Worm (Caenorhabditis elegans): ENCODE data around the gene ifd-1.

The ifd-1 gene

DNA sequence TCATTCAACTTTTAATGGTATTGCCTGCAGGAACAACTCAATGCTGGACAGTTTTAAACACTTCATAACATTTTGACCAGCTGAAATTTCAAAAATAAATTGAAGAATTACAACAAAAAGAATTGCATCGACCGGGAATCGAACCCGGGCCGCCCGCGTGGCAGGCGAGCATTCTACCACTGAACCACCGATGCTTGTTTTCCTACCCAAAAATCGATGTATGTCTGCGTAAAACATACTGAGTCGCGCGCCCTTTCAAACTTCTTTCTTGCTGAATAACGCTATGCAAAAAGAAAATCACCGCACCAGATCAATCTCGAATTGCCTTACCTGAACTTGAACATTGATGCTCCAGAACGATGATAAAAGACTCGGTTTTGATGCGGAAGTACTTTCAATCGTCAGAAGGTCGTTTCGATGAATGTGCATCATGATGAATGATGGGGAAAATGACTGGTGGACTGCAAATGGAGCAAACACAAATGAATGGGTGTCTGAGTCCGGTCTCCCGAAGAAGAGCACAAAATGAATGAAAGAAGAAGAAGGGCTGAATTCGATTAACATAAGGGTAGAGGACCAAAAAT is 27.5 kb downstream of the ifd-1 start, which contains the start of gene R04E5.7:
Gene R04E5.7 (minus strand): TSS at position 564 of the 584 bp plus-strand sequence.
- TF ChIP-seq dao-5 (tag; optimal IDR thresholded peaks at IDR 0.05) (no peak), W03F9.2 (tag; optimal IDR thresholded peaks at IDR 0.05) (no peak), him-1 (tag; optimal IDR thresholded peaks at IDR 0.05) (no peak)

DNA sequence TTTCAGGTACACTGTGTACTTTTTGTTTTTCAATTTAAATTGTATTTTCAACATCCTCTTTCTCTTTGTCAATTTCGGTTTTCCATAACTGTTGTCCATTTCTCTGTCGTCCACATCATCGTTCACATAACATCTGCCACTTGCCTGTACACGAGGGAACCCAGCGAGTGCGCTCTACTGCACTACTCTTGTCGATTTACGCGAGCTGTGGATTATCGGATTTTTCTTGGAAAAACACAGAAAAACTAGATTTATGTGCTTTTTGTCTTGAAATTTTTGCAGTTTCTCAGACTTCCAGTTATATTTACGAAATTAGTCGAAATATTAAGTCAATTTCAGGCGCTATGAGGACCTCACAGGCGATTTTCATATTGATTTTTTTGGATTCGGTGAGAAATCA is 32.4 kb downstream of the ifd-1 start, which contains the start of gene chup-1:
Gene chup-1 (plus strand): TSS at position 340 of the 400 bp plus-strand sequence.
- no peak for TF ChIP-seq him-1 (tag; optimal IDR thresholded peaks at IDR 0.05)

DNA sequence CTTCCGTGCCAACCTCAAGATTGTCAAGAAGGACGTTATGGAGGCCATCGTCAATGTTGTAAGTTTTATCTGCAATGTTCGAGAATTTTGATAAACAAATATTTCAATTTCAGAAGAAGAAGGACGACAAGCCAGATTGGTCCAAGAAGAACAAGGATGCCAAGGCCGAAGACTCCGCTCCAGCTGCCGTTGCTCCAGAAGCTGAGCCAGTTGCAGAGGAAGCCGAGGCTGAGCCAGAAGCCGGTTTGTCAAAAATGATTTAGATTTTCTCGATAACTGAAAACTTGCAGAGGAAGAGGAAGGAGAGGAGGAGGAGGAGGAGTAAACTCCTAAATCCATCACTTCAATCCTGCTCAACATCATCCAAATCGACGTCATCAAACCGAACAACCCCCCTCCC is 34.2 kb downstream of the ifd-1 start:
- TF ChIP-seq W03F9.2 (tag; optimal IDR thresholded peaks at IDR 0.05): no peak
- no peak for TF ChIP-seq dao-5 (tag; optimal IDR thresholded peaks at IDR 0.05)
- TF ChIP-seq him-1 (tag; optimal IDR thresholded peaks at IDR 0.05): no peak

DNA sequence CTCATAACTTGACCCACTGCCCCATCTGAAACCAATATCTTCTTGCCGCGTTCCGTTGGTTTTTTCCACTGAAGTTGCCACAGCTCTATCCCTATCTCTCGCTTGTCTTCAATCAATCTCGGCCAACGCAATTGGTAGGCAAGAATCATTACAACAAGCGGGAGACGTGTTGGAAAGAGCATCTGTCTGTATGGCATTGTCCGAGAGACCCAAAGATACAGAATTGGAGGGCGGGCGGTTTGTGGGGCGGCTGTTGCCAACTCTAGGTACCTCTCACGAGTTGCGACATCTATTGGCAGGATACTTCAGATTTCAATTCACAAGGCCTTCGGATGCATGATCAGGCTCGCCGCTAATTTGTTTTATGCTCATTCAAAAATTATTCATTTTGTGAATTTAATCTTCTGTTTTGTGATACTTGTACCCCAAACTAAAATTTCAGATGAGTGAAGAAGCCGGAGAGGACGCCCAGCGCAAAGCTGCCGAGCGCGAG is 35.2 kb downstream of the ifd-1 start, which contains the start of gene unc-27:
Gene unc-27 (plus strand): TSS at position 443 of the 493 bp plus-strand sequence.
- TF ChIP-seq dao-5 (tag; optimal IDR thresholded peaks at IDR 0.05) (no peak), him-1 (tag; optimal IDR thresholded peaks at IDR 0.05) (no peak), W03F9.2 (tag; optimal IDR thresholded peaks at IDR 0.05) (no peak)

DNA sequence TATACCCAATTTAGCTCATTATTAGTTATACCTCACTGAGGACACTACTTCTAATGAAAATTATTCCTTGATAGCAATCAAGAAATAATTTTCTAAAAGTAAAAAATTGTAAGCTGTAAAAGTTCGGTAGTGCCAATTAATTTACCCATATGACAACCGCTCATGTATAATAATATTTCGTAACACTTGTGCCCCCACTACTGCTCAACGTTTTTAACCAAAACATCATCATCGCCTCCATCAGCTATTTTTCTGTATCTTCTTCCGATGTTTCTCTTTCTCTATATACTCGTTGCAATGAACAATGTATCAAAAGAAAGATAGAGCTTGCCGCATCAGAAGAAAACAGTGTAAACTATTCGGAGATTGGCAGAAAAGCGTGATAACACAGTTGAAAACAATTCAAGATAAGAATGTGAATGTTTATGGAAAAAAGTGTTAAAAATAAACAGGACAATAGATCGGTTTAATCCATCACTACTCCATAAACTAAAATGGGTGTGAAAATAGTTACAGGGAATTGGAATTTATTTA is 36.5 kb downstream of the ifd-1 start:
- TF ChIP-seq W03F9.2 (tag; optimal IDR thresholded peaks at IDR 0.05) (no peak), dao-5 (tag; optimal IDR thresholded peaks at IDR 0.05) (no peak)

DNA sequence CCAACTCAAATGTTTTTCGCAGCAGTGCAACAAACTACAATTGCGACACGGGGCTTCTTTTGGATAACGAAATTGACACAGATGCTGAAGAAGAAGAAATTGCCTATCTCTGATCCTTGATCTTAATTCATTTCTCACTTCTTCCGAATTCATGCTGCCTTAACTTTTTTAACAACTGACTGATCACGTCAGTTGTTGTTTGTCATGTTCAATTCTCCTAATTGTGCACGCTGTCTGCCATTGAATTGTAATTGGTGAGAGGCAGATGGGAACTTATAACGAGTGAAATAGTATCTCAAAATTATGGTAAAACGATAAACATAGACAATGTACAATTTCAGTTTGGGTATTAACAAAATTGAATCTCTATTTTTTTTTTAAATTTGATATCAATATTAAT is 37.6 kb downstream of the ifd-1 start:
- no peak for TF ChIP-seq W03F9.2 (tag; optimal IDR thresholded peaks at IDR 0.05)
- TF ChIP-seq him-1 (tag; optimal IDR thresholded peaks at IDR 0.05): no peak
- no peak for TF ChIP-seq dao-5 (tag; optimal IDR thresholded peaks at IDR 0.05)

DNA sequence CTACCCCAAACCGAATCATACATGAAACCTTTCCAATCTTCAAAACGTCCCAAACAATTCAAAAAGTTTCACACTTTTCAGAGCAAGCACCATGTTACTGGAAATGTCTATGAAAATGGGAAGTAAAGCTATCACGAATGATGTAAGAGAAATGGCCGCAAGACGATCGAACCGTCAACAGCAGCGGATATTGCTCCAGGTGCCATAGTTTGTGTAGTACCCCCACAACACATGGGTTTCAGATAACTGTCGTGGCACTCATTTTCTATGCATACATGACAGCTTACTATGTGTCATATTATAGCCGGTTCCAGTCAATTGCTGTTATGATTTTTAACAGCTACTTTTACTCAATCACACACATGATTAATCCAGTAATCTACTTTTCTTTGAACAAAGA is 40.0 kb downstream of the ifd-1 start, which contains the start of gene ZK721.3:
Gene ZK721.3 (plus strand): TSS at position 301 of the 400 bp plus-strand sequence.
- TF ChIP-seq W03F9.2 (tag; optimal IDR thresholded peaks at IDR 0.05) (no peak), him-1 (tag; optimal IDR thresholded peaks at IDR 0.05) (no peak), dao-5 (tag; optimal IDR thresholded peaks at IDR 0.05) (no peak)

DNA sequence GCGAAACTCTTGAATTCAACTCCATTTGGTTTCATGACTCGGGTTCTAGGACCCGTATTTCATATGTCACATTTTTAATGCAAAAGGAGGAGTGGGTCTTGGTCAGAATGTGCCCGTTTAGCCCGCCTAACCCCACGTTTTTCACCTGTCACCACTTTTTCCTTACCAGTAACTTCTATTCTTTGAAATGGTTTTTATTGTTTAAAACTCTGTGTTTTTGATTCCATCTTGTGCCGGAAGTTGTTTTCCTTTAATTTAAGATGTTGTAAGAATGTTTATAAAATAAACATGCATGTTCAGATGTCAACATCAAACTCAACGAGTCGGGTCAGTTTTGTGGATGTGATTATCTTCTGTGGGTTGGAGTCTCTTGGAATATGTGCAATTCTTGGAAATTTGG is 45.7 kb downstream of the ifd-1 start, which contains the start of gene ZK721.4:
Gene ZK721.4 (plus strand): TSS at position 301 of the 400 bp plus-strand sequence.
- TF ChIP-seq him-1 (tag; optimal IDR thresholded peaks at IDR 0.05) (no peak), W03F9.2 (tag; optimal IDR thresholded peaks at IDR 0.05) (no peak), dao-5 (tag; optimal IDR thresholded peaks at IDR 0.05) (no peak)
